Fruit fly (Drosophila melanogaster): ENCODE results near the gene Ugt302E1.

Ugt302E1 gene

dm6 chr3R:11173169-11173506 is 18.7 kb downstream of the Ugt302E1 start:
- TF ChIP-seq foxo (GFP tag; optimal IDR thresholded peaks at IDR 0.05) (no peak), CrebA (GFP tag; optimal IDR thresholded peaks at IDR 0.05; ENCODE audit: borderline replicate concordance) (peak; percentile 58)

- no peak for TF ChIP-seq sv (GFP tag; optimal IDR thresholded peaks at IDR 0.05)
Measured at dm6 chr3R:11175308-11175707, 20.9 kb downstream of the Ugt302E1 start, which contains the start of the genes Ugt304A1 and Ugt303A1. Gene Ugt304A1 (minus strand): TSS chr3R:11175408. Gene Ugt303A1 (plus strand): TSS chr3R:11175529.

DNA sequence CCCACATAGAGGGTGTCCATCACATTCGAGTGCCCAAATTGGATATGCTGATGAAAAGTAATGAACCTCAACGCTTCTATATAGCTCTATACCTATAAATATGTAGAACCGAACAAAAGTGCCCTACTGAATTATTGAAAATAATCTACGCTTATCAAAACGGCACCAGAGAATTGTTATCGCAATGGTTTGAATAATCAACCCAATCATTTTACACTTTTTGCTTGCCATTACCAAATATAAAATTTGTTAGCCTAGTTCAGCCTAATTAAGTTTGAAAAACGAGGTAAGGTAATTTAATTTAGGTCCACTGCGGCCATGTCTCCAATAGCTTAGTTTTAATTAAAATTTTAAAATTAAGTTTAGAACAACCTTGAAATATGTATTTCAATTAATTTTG is 21.4 kb downstream of the Ugt302E1 start:
- no peak for TF ChIP-seq sage (GFP tag; optimal IDR thresholded peaks at IDR 0.05)
- TF ChIP-seq lola (GFP tag; optimal IDR thresholded peaks at IDR 0.05), result no peak
- no peak for TF ChIP-seq Rel (GFP tag; optimal IDR thresholded peaks at IDR 0.05)
- no peak for TF ChIP-seq Rel (tag; optimal IDR thresholded peaks at IDR 0.05)
- TF ChIP-seq rgr (GFP tag; optimal IDR thresholded peaks at IDR 0.05), result no peak
- TF ChIP-seq OdsH (GFP tag; optimal IDR thresholded peaks at IDR 0.05), result no peak
- TF ChIP-seq Mio (GFP tag; optimal IDR thresholded peaks at IDR 0.05), result no peak
- TF ChIP-seq Sp1 (GFP tag; optimal IDR thresholded peaks at IDR 0.05), result no peak
- no peak for TF ChIP-seq fru (GFP tag; optimal IDR thresholded peaks at IDR 0.05)
- no peak for TF ChIP-seq Hr83 (GFP tag; optimal IDR thresholded peaks at IDR 0.05; ENCODE audit: poor library complexity, severe bottlenecking)
- TF ChIP-seq Hr78 (GFP tag; optimal IDR thresholded peaks at IDR 0.05), result no peak
- no peak for TF ChIP-seq Dif (GFP tag; optimal IDR thresholded peaks at IDR 0.05; ENCODE audit: partially characterized antibody)
- no peak for TF ChIP-seq Hnf4 (GFP tag; optimal IDR thresholded peaks at IDR 0.05)
- TF ChIP-seq foxo (GFP tag; optimal IDR thresholded peaks at IDR 0.05), result no peak
- TF ChIP-seq psq (GFP tag; optimal IDR thresholded peaks at IDR 0.05), result no peak

- no peak for TF ChIP-seq sv (GFP tag; optimal IDR thresholded peaks at IDR 0.05)
- TF ChIP-seq ey (GFP tag; optimal IDR thresholded peaks at IDR 0.05), result no peak
- no peak for TF ChIP-seq Hr83 (GFP tag; optimal IDR thresholded peaks at IDR 0.05; ENCODE audit: poor library complexity, severe bottlenecking)
- TF ChIP-seq sage (GFP tag; optimal IDR thresholded peaks at IDR 0.05), result no peak
- no peak for TF ChIP-seq dmrt93B (GFP tag; optimal IDR thresholded peaks at IDR 0.05)
- TF ChIP-seq Dif (GFP tag; optimal IDR thresholded peaks at IDR 0.05; ENCODE audit: partially characterized antibody), result no peak
- TF ChIP-seq br (GFP tag; optimal IDR thresholded peaks at IDR 0.05), result no peak
- TF ChIP-seq pan (optimal IDR thresholded peaks at IDR 0.05), result no peak
- no peak for TF ChIP-seq woc (GFP tag; optimal IDR thresholded peaks at IDR 0.05)
- TF ChIP-seq brk (GFP tag; optimal IDR thresholded peaks at IDR 0.05), result no peak
- no peak for TF ChIP-seq Sp1 (GFP tag; optimal IDR thresholded peaks at IDR 0.05)
- TF ChIP-seq CG9705 (GFP tag; optimal IDR thresholded peaks at IDR 0.05), result no peak
- no peak for TF ChIP-seq jim (GFP tag; optimal IDR thresholded peaks at IDR 0.05)
Measured at dm6 chr3R:11177579-11177978, 23.2 kb downstream of the Ugt302E1 start.

DNA sequence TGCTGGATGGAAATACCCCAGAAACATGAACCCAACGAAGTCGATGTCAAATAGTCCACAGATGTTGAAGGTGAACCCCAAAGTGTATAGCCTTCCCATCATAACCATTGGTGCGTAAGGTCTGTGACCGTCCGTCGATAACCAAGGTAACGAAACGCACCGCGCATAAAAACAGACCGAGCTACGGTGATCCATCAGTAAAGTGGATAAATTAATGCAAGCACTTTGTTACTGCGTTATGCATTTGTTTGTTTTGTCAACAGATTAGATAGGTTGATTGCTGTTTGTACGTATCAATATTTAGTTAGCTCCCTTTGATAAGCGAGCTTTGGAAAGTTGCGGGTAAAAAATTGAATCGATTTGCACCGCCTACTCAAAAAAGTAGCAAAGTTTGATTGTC is 23.9 kb downstream of the Ugt302E1 start:
- no peak for TF ChIP-seq sage (GFP tag; optimal IDR thresholded peaks at IDR 0.05)
- no peak for TF ChIP-seq CG9705 (GFP tag; optimal IDR thresholded peaks at IDR 0.05)
- TF ChIP-seq GATAd (GFP tag; optimal IDR thresholded peaks at IDR 0.05), result no peak
- no peak for TF ChIP-seq dmrt93B (GFP tag; optimal IDR thresholded peaks at IDR 0.05)
- no peak for TF ChIP-seq pan (optimal IDR thresholded peaks at IDR 0.05)
- TF ChIP-seq Vsx2 (GFP tag; optimal IDR thresholded peaks at IDR 0.05; ENCODE audit: partially characterized antibody), result no peak
- TF ChIP-seq h (GFP tag; optimal IDR thresholded peaks at IDR 0.05), result no peak
- TF ChIP-seq Mio (GFP tag; optimal IDR thresholded peaks at IDR 0.05), result no peak
- TF ChIP-seq sv (GFP tag; optimal IDR thresholded peaks at IDR 0.05), result no peak
- no peak for TF ChIP-seq Myc (optimal IDR thresholded peaks at IDR 0.05)
- TF ChIP-seq rgr (GFP tag; optimal IDR thresholded peaks at IDR 0.05), result no peak
- no peak for TF ChIP-seq Jra (GFP tag; optimal IDR thresholded peaks at IDR 0.05)
- no peak for TF ChIP-seq OdsH (GFP tag; optimal IDR thresholded peaks at IDR 0.05)
- TF ChIP-seq Abd-B (GFP tag; optimal IDR thresholded peaks at IDR 0.05), result no peak
- TF ChIP-seq dsf (GFP tag; optimal IDR thresholded peaks at IDR 0.05; ENCODE audit: borderline replicate concordance), result no peak
- no peak for TF ChIP-seq Rel (GFP tag; optimal IDR thresholded peaks at IDR 0.05)
- TF ChIP-seq Rel (tag; optimal IDR thresholded peaks at IDR 0.05), result no peak
- TF ChIP-seq Hnf4 (GFP tag; optimal IDR thresholded peaks at IDR 0.05), result no peak
